Fruit fly (Drosophila melanogaster) whole organism, wandering third instar larva: ENCODE results near the gene CG31178.

Experiments used
- Abd-B ChIP-seq: fragments of >200 bp; optimal IDR thresholded peaks from 2 replicates; lab custom pipeline; 2017; ENCODE audit warnings: missing biosample characterization, missing genetic modification characterization
- CG32264 ChIP-seq: fragments of 200-800 bp; sonication (Bioruptor generic); optimal IDR thresholded peaks from 2 replicates; lab custom pipeline; 2016; ENCODE audit warnings: missing biosample characterization, missing genetic modification characterization
- CG9705 ChIP-seq: fragments of 200-800 bp; sonication (Bioruptor generic); optimal IDR thresholded peaks from 2 replicates; lab custom pipeline; 2018; ENCODE audit warnings: missing biosample characterization, mild to moderate bottlenecking, missing genetic modification characterization
- Dfd ChIP-seq: fragments of >200 bp; optimal IDR thresholded peaks from 2 replicates; lab custom pipeline; 2017; ENCODE audit warnings: missing biosample characterization, missing genetic modification characterization
- GATAd ChIP-seq: sonication (Bioruptor generic); optimal IDR thresholded peaks from 2 replicates; lab custom pipeline; 2016; ENCODE audit warnings: missing biosample characterization, missing genetic modification characterization
- HLH106 ChIP-seq: fragments of 200-800 bp; optimal IDR thresholded peaks from 3 replicates; lab custom pipeline; 2019; ENCODE audit warnings: missing biosample characterization, mild to moderate bottlenecking, missing genetic modification characterization, moderate library complexity
- Hnf4 ChIP-seq: fragments of 200-800 bp; sonication (Bioruptor generic); optimal IDR thresholded peaks from 2 replicates; lab custom pipeline; 2016; ENCODE audit warnings: missing biosample characterization, mild to moderate bottlenecking, missing genetic modification characterization
- Hr78 ChIP-seq: fragments of >200 bp; optimal IDR thresholded peaks from 2 replicates; lab custom pipeline; 2017; ENCODE audit warnings: missing biosample characterization, missing genetic modification characterization
- Hr83 ChIP-seq: fragments of 200-300 bp; sonication (Bioruptor generic); optimal IDR thresholded peaks from 2 replicates; lab custom pipeline; 2016; ENCODE audit warnings: missing biosample characterization, mild to moderate bottlenecking, missing genetic modification characterization, moderate library complexity; ENCODE audit not compliant: poor library complexity, severe bottlenecking
- Myc ChIP-seq: fragments of >200 bp; optimal IDR thresholded peaks from 2 replicates; lab custom pipeline; 2017
- N ChIP-seq: fragments of >200 bp; optimal IDR thresholded peaks from 2 replicates; lab custom pipeline; 2018; ENCODE audit warnings: missing biosample characterization, missing external identifiers, missing genetic modification characterization
- OdsH ChIP-seq: fragments of 200-800 bp; sonication (Bioruptor generic); optimal IDR thresholded peaks from 2 replicates; lab custom pipeline; 2016; ENCODE audit warnings: missing biosample characterization, mild to moderate bottlenecking, missing genetic modification characterization
- Rel ChIP-seq, 2 experiments: fragments of 200-800 bp; sonication (Bioruptor generic) in 1 of 2; optimal IDR thresholded peaks; 2 replicates in 1 of 2; 3 replicates in 1 of 2; lab custom pipeline; 2016 to 2019; ENCODE audit warnings: mild to moderate bottlenecking in 2 of 2, missing biosample characterization in 2 of 2, missing genetic modification characterization in 2 of 2, moderate library complexity in 1 of 2
- Vsx2 ChIP-seq: fragments of 200-300, 225-300 bp; sonication (Bioruptor generic); optimal IDR thresholded peaks from 2 replicates; lab custom pipeline; 2018; ENCODE audit warnings: missing biosample characterization, missing genetic modification characterization; ENCODE audit not compliant: partially characterized antibody
- br ChIP-seq: fragments of 200-800 bp; sonication (Bioruptor generic); optimal IDR thresholded peaks from 2 replicates; lab custom pipeline; 2016; ENCODE audit warnings: missing biosample characterization, missing genetic modification characterization
- brk ChIP-seq: fragments of 200-800 bp; sonication (Bioruptor generic); optimal IDR thresholded peaks from 2 replicates; lab custom pipeline; 2016; ENCODE audit warnings: missing biosample characterization, mild to moderate bottlenecking, missing genetic modification characterization
- dl ChIP-seq, 2 experiments: fragments of 175-275, 200-275 bp in 1 of 2; fragments of 200-275 bp in 1 of 2; sonication (Bioruptor generic); optimal IDR thresholded peaks; lab custom pipeline; 2018; ENCODE audit warnings: mild to moderate bottlenecking in 2 of 2, missing biosample characterization in 2 of 2, missing genetic modification characterization in 2 of 2, moderate library complexity in 2 of 2; ENCODE audit not compliant: partially characterized antibody in 2 of 2, insufficient read depth in 1 of 2
- foxo ChIP-seq, 2 experiments: fragments of 200-800 bp; sonication (Bioruptor generic); optimal IDR thresholded peaks; 2 replicates in 1 of 2; 3 replicates in 1 of 2; lab custom pipeline; 2016 to 2017; ENCODE audit warnings: missing biosample characterization in 2 of 2, missing genetic modification characterization in 2 of 2
- fru ChIP-seq: fragments of 200-800 bp; sonication (Bioruptor generic); optimal IDR thresholded peaks from 3 replicates; lab custom pipeline; 2016; ENCODE audit warnings: missing biosample characterization, mild to moderate bottlenecking, missing genetic modification characterization
- h ChIP-seq: fragments of 200-800 bp; sonication (Bioruptor generic); optimal IDR thresholded peaks from 3 replicates; lab custom pipeline; 2016; ENCODE audit warnings: missing biosample characterization, mild to moderate bottlenecking, missing genetic modification characterization
- jim ChIP-seq: fragments of 175-275, 200-325 bp; sonication (Bioruptor generic); optimal IDR thresholded peaks from 2 replicates; lab custom pipeline; 2016; ENCODE audit warnings: missing biosample characterization, mild to moderate bottlenecking, missing genetic modification characterization
- lola ChIP-seq: fragments of >200 bp; optimal IDR thresholded peaks from 2 replicates; lab custom pipeline; 2017; ENCODE audit warnings: missing biosample characterization, missing genetic modification characterization
- pan ChIP-seq: fragments of >200 bp; optimal IDR thresholded peaks from 2 replicates; lab custom pipeline; 2017
- psq ChIP-seq: fragments of 200-800 bp; sonication (Bioruptor generic); optimal IDR thresholded peaks from 3 replicates; lab custom pipeline; 2017; ENCODE audit warnings: missing biosample characterization, mild to moderate bottlenecking, missing genetic modification characterization, moderate library complexity
- rgr ChIP-seq: fragments of 200-800 bp; sonication (Bioruptor generic); optimal IDR thresholded peaks from 3 replicates; lab custom pipeline; 2016; ENCODE audit warnings: missing biosample characterization, mild to moderate bottlenecking, missing genetic modification characterization
- sage ChIP-seq: fragments of 200-800 bp; sonication (Bioruptor generic); optimal IDR thresholded peaks from 2 replicates; lab custom pipeline; 2016; ENCODE audit warnings: missing biosample characterization, mild to moderate bottlenecking, missing genetic modification characterization
- usp ChIP-seq: fragments of >200 bp; optimal IDR thresholded peaks from 2 replicates; lab custom pipeline; 2017; ENCODE audit warnings: missing biosample characterization, missing genetic modification characterization
- woc ChIP-seq: sonication (Bioruptor generic); optimal IDR thresholded peaks from 2 replicates; lab custom pipeline; 2016; ENCODE audit warnings: missing biosample characterization, mild to moderate bottlenecking, missing genetic modification characterization

CG31178 gene

dm6 chr3R:21831040-21831439 lies 42.5 kb upstream of the CG31178 start:
- no peak for TF ChIP-seq woc (GFP tag; lab: Kevin White, UChicago)
- TF ChIP-seq br (GFP tag; lab: Kevin White, UChicago): no peak
- no peak for TF ChIP-seq CG32264 (GFP tag; lab: Kevin White, UChicago)
- TF ChIP-seq dl (GFP tag; optimal IDR thresholded peaks at IDR 0.05; lab: Kevin White, UChicago; ENCODE audit: insufficient read depth in 1 of 2, partially characterized antibody in 2 of 2): no peak
- TF ChIP-seq h (GFP tag; lab: Kevin White, UChicago): no peak
- TF ChIP-seq Hr78: no peak
- TF ChIP-seq Abd-B (GFP tag; lab: Kevin White, UChicago): no peak
- no peak for TF ChIP-seq lola
- no peak for TF ChIP-seq HLH106 (tag; lab: Kevin White, UChicago)
- TF ChIP-seq foxo (GFP tag; optimal IDR thresholded peaks at IDR 0.05; lab: Kevin White, UChicago): no peak
- TF ChIP-seq Vsx2 (GFP tag; lab: Kevin White, UChicago): no peak
- no peak for TF ChIP-seq pan (lab: Kevin White, UChicago)
- TF ChIP-seq Hr83 (GFP tag; lab: Kevin White, UChicago): no peak
- TF ChIP-seq rgr (GFP tag; lab: Kevin White, UChicago): no peak
- TF ChIP-seq usp (GFP tag; lab: Kevin White, UChicago): no peak
- no peak for TF ChIP-seq Rel (GFP tag; optimal IDR thresholded peaks at IDR 0.05; lab: Kevin White, UChicago)
- TF ChIP-seq Rel (tag; optimal IDR thresholded peaks at IDR 0.05; lab: Kevin White, UChicago): no peak
- TF ChIP-seq Hnf4: no peak

- TF ChIP-seq Rel (GFP tag; optimal IDR thresholded peaks at IDR 0.05; lab: Kevin White, UChicago) (no peak), Rel (tag; optimal IDR thresholded peaks at IDR 0.05; lab: Kevin White, UChicago) (no peak), Myc (lab: Kevin White, UChicago) (no peak), N (GFP tag; lab: Kevin White, UChicago) (no peak)
- TF ChIP-seq, all 38 proteins: peak for 0
Observed at dm6 chr3R:21832203-21832602, 41.3 kb upstream of the CG31178 start, which contains the start of gene Gr93a. Gene Gr93a, plus strand, starts transcription at chr3R:21832503.

DNA sequence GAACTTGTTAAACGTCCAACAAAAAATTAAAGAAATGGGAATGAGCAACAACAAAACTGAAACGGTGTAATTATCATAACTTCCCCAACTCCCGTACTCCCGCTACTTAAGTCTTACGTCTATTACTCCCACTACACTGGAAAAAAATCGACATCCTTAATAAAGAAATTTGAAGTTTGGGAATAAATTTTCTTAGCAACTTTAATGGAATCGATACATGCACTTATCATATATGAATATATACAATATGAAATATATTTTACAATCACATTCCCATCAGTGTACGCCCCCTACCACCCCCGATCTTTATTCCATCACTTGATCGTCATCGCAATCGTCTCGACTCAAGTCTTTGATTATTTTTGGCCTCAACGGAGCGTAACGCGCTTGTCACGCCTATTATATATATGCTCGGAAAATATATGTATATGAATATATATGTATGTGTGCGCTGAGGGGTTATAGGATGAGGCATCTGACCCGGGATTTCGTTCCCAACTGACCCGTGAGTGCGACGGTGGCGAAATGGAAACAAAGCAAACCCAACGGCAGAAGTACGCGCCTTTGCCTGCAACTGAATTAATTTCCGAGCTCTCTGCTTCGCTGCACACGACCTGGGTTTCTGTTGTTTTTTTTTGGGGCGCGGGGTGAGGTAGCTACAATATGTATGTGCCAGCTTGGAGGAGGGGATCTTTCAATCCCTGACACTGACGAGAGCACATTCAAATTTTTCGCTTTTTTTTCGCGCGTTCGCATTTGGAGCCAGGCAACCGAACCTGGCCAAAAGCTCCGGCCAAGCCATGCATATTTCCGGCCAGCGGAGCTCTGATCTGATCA lies 39.1 kb upstream of the CG31178 start:
- TF ChIP-seq jim (peak; percentile 87), OdsH (GFP tag; lab: Kevin White, UChicago) (no peak), Abd-B (GFP tag; lab: Kevin White, UChicago) (no peak), Myc (lab: Kevin White, UChicago) (no peak), fru (GFP tag; lab: Kevin White, UChicago) (peak; percentile 0), foxo (GFP tag; optimal IDR thresholded peaks at IDR 0.05; lab: Kevin White, UChicago) (peak in 1 of 2 experiments; percentile 38), GATAd (GFP tag; lab: Kevin White, UChicago) (no peak), Rel (GFP tag; optimal IDR thresholded peaks at IDR 0.05; lab: Kevin White, UChicago) (no peak), Rel (tag; optimal IDR thresholded peaks at IDR 0.05; lab: Kevin White, UChicago) (peak; percentile 34), brk (GFP tag; lab: Kevin White, UChicago) (no peak), CG9705 (GFP tag; lab: Kevin White, UChicago) (no peak), br (GFP tag; lab: Kevin White, UChicago) (no peak), h (GFP tag; lab: Kevin White, UChicago) (peak; percentile 1), Dfd (GFP tag; lab: Kevin White, UChicago) (no peak), psq (GFP tag; lab: Kevin White, UChicago) (no peak), usp (GFP tag; lab: Kevin White, UChicago) (no peak), sage (GFP tag; lab: Kevin White, UChicago) (no peak)

dm6 chr3R:21835388-21836200 lies 37.9 kb upstream of the CG31178 start:
- peak; percentile 66 for TF ChIP-seq jim
- TF ChIP-seq pan (lab: Kevin White, UChicago): no peak
- TF ChIP-seq Hr78: no peak
- TF ChIP-seq Dfd (GFP tag; lab: Kevin White, UChicago): peak; percentile 40
